Fruit fly (Drosophila melanogaster) whole organism, embryonic: Measurements from ENCODE around the gene PH4alphaPV.

ENCODE experiments used
- CG10959 ChIP-seq: fragments of 200-800 bp; sonication (Bioruptor generic); IDR thresholded peaks from 2 replicates; pipeline ENCODE4 v1.3.6; 2022; ENCODE audit warnings: missing biosample characterization, missing genetic modification characterization
- CG12219 ChIP-seq: fragments of 200-800 bp; sonication (Bioruptor generic); optimal IDR thresholded peaks from 3 replicates; lab custom pipeline; 2018; ENCODE audit warnings: missing biosample characterization, mild to moderate bottlenecking, missing genetic modification characterization
- CG12659 ChIP-seq: fragments of 200-800 bp; sonication (Bioruptor generic); optimal IDR thresholded peaks from 3 replicates; lab custom pipeline; 2017; ENCODE audit warnings: mild to moderate bottlenecking, missing biosample characterization, missing genetic modification reagents, missing genetic modification characterization
- CG15011 ChIP-seq: fragments of 200-800 bp; sonication (Bioruptor generic); optimal IDR thresholded peaks from 3 replicates; lab custom pipeline; 2018; ENCODE audit warnings: missing biosample characterization, mild to moderate bottlenecking, missing genetic modification characterization
- CG15073 ChIP-seq: fragments of 200-800 bp; sonication (Bioruptor generic); optimal IDR thresholded peaks from 2 replicates; lab custom pipeline; 2016; ENCODE audit warnings: missing biosample characterization, missing genetic modification characterization
- CG16815 ChIP-seq: fragments of 200-800 bp; sonication (Bioruptor generic); optimal IDR thresholded peaks from 3 replicates; lab custom pipeline; 2017; ENCODE audit warnings: missing biosample characterization, mild to moderate bottlenecking, missing genetic modification characterization
- CG17361 ChIP-seq: fragments of 200-800 bp; sonication (Bioruptor generic); IDR thresholded peaks from 3 replicates; pipeline ENCODE4 v1.3.6; 2022; ENCODE audit warnings: missing biosample characterization, missing genetic modification characterization
- CG17612 ChIP-seq: fragments of 200-800 bp; sonication (Bioruptor generic); IDR thresholded peaks from 2 replicates; pipeline ENCODE4 v1.3.6; 2022; ENCODE audit warnings: missing biosample characterization, missing genetic modification characterization
- CG2678 ChIP-seq: fragments of 200-800 bp; sonication (Bioruptor generic); optimal IDR thresholded peaks from 3 replicates; lab custom pipeline; 2019; ENCODE audit warnings: missing biosample characterization, mild to moderate bottlenecking, missing genetic modification characterization, moderate library complexity
- CG3838 ChIP-seq: fragments of 200-800 bp; sonication (Bioruptor generic); optimal IDR thresholded peaks from 3 replicates; lab custom pipeline; 2016; ENCODE audit warnings: missing biosample characterization, missing genetic modification characterization
- CG6689 ChIP-seq: fragments of 200-800 bp; sonication (Bioruptor generic); IDR thresholded peaks from 2 replicates; pipeline ENCODE4 v1.3.6; 2022; ENCODE audit warnings: missing biosample characterization, missing genetic modification characterization
- CG7928 ChIP-seq: fragments of 200-800 bp; sonication (Bioruptor generic); optimal IDR thresholded peaks from 2 replicates; lab custom pipeline; 2017; ENCODE audit warnings: missing biosample characterization, mild to moderate bottlenecking, missing genetic modification characterization
- Dfd ChIP-seq, 2 experiments: fragments of >200 bp; optimal IDR thresholded peaks; 2 replicates each; lab custom pipeline; 2017; ENCODE audit warnings: missing biosample characterization in 2 of 2, missing genetic modification characterization in 2 of 2
- Drgx ChIP-seq: fragments of 200-800 bp; sonication (Bioruptor generic); IDR thresholded peaks from 2 replicates; pipeline ENCODE4 v1.3.6; 2022; ENCODE audit warnings: missing biosample characterization, missing genetic modification characterization
- ERR ChIP-seq: fragments of 200-800 bp; sonication (Bioruptor generic); optimal IDR thresholded peaks from 2 replicates; lab custom pipeline; 2016; ENCODE audit warnings: missing biosample characterization, missing genetic modification characterization
- Elba2 ChIP-seq: fragments of 200-800 bp; sonication (Bioruptor generic); optimal IDR thresholded peaks from 3 replicates; lab custom pipeline; 2016; ENCODE audit warnings: missing biosample characterization, missing genetic modification characterization
- H2.0 ChIP-seq: fragments of 200-800 bp; sonication (Bioruptor generic); IDR thresholded peaks from 2 replicates; pipeline ENCODE4 v1.3.6; 2022; ENCODE audit warnings: missing biosample characterization, missing genetic modification characterization
- Hand ChIP-seq: fragments of 200-800 bp; sonication (Bioruptor generic); optimal IDR thresholded peaks from 2 replicates; lab custom pipeline; 2017; ENCODE audit warnings: mild to moderate bottlenecking, missing biosample characterization, missing genetic modification reagents, missing genetic modification characterization
- Hmx ChIP-seq: fragments of 200-800 bp; sonication (Bioruptor generic); optimal IDR thresholded peaks from 2 replicates; lab custom pipeline; 2016; ENCODE audit warnings: missing biosample characterization, missing genetic modification characterization
- Hr39 ChIP-seq: fragments of >200 bp; optimal IDR thresholded peaks from 2 replicates; lab custom pipeline; 2017
- MTF-1 ChIP-seq: fragments of 200-800 bp; sonication (Bioruptor generic); optimal IDR thresholded peaks from 2 replicates; lab custom pipeline; 2018; ENCODE audit warnings: missing biosample characterization, mild to moderate bottlenecking, missing genetic modification characterization, borderline replicate concordance
- Neu2 ChIP-seq: fragments of 200-800 bp; sonication (Bioruptor generic); optimal IDR thresholded peaks from 3 replicates; lab custom pipeline; 2016; ENCODE audit warnings: missing biosample characterization, missing genetic modification characterization, borderline replicate concordance
- Optix ChIP-seq: fragments of 200-800 bp; sonication (Bioruptor generic); IDR thresholded peaks from 3 replicates; pipeline ENCODE4 v1.3.6; 2022; ENCODE audit warnings: missing biosample characterization, missing genetic modification characterization
- PHDP ChIP-seq: fragments of 200-800 bp; sonication (Bioruptor generic); optimal IDR thresholded peaks from 3 replicates; lab custom pipeline; 2018; ENCODE audit warnings: missing biosample characterization, mild to moderate bottlenecking, missing genetic modification characterization, moderate library complexity
- Ptx1 ChIP-seq: fragments of 200-800 bp; sonication (Bioruptor generic); IDR thresholded peaks from 2 replicates; pipeline ENCODE4 v1.3.6; 2022; ENCODE audit warnings: missing biosample characterization, missing genetic modification characterization
- Stat92E ChIP-seq, 3 experiments: fragments of >200 bp in 2 of 3; fragments of 200-800 bp in 1 of 3; sonication (Bioruptor generic) in 1 of 3; optimal IDR thresholded peaks; 2 replicates each; lab custom pipeline; 2017 to 2019; ENCODE audit warnings: missing biosample characterization in 3 of 3, missing genetic modification characterization in 3 of 3, mild to moderate bottlenecking in 1 of 3, moderate library complexity in 1 of 3
- Taf1 ChIP-seq: fragments of 200-800 bp; sonication (Bioruptor generic); IDR thresholded peaks from 2 replicates; pipeline ENCODE4 v1.3.6; 2022; ENCODE audit warnings: missing biosample characterization, missing genetic modification characterization
- Tbp ChIP-seq: fragments of >200 bp; optimal IDR thresholded peaks from 2 replicates; lab custom pipeline; 2018; ENCODE audit warnings: missing biosample characterization, missing genetic modification characterization
- Vsx1 ChIP-seq: fragments of 200-800 bp; sonication (Bioruptor generic); optimal IDR thresholded peaks from 2 replicates; lab custom pipeline; 2017; ENCODE audit warnings: missing biosample characterization, mild to moderate bottlenecking, missing genetic modification characterization, missing genetic modification reagents
- Xrp1 ChIP-seq: fragments of 200-800 bp; sonication (Bioruptor generic); IDR thresholded peaks from 2 replicates; pipeline ENCODE4 v1.3.6; 2022; ENCODE audit warnings: missing biosample characterization, missing genetic modification characterization
- abd-A ChIP-seq: fragments of 200-800 bp; sonication (Bioruptor generic); optimal IDR thresholded peaks from 3 replicates; lab custom pipeline; 2019; ENCODE audit warnings: missing biosample characterization, mild to moderate bottlenecking, missing genetic modification characterization, moderate library complexity
- ap ChIP-seq: fragments of 200-800 bp; sonication (Bioruptor generic); IDR thresholded peaks from 2 replicates; pipeline ENCODE4 v1.3.6; 2022; ENCODE audit warnings: missing biosample characterization, missing genetic modification characterization
- az2 ChIP-seq: fragments of 200-800 bp; sonication (Bioruptor generic); optimal IDR thresholded peaks from 3 replicates; lab custom pipeline; 2016; ENCODE audit warnings: missing biosample characterization, missing genetic modification characterization
- hb ChIP-seq: fragments of 200-800 bp; sonication (Bioruptor generic); IDR thresholded peaks from 3 replicates; pipeline ENCODE4 v1.3.6; 2022; ENCODE audit warnings: missing biosample characterization, missing genetic modification characterization; ENCODE audit not compliant: partially characterized antibody
- hbn ChIP-seq: fragments of 200-800 bp; sonication (Bioruptor generic); IDR thresholded peaks from 2 replicates; pipeline ENCODE4 v1.3.6; 2022; ENCODE audit warnings: missing biosample characterization, missing genetic modification characterization; ENCODE audit not compliant: partially characterized antibody
- inv ChIP-seq: fragments of 200-800 bp; sonication (Bioruptor generic); IDR thresholded peaks from 2 replicates; pipeline ENCODE4 v1.3.6; 2022; ENCODE audit warnings: missing biosample characterization, missing genetic modification characterization; ENCODE audit not compliant: partially characterized antibody
- ken ChIP-seq: fragments of 200-800 bp; sonication (Bioruptor generic); IDR thresholded peaks from 3 replicates; pipeline ENCODE4 v1.3.6; 2022; ENCODE audit warnings: missing biosample characterization, missing genetic modification characterization
- lbe ChIP-seq: fragments of 200-800 bp; sonication (Bioruptor generic); optimal IDR thresholded peaks from 2 replicates; lab custom pipeline; 2016; ENCODE audit warnings: missing biosample characterization, mild to moderate bottlenecking, missing genetic modification characterization
- nom ChIP-seq: fragments of 200-800 bp; sonication (Bioruptor generic); optimal IDR thresholded peaks from 2 replicates; lab custom pipeline; 2017; ENCODE audit warnings: missing biosample characterization, missing genetic modification characterization, mild to moderate bottlenecking, moderate library complexity, missing genetic modification reagents
- prd ChIP-seq, 3 experiments: fragments of >200 bp in 2 of 3; fragments of 200-800 bp in 1 of 3; sonication (Bioruptor generic) in 1 of 3; optimal IDR thresholded peaks in 2 of 3; IDR thresholded peaks in 1 of 3; 2 replicates in 2 of 3; 3 replicates in 1 of 3; pipeline versions ENCODE4 v1.3.6 to Lab custom; 2017 to 2022; ENCODE audit warnings: missing biosample characterization in 1 of 3, missing genetic modification characterization in 1 of 3
- pros ChIP-seq: fragments of 200-800 bp; sonication (Bioruptor generic); optimal IDR thresholded peaks from 3 replicates; lab custom pipeline; 2019; ENCODE audit warnings: missing biosample characterization, mild to moderate bottlenecking, missing genetic modification characterization, moderate library complexity
- psq ChIP-seq: fragments of 200-800 bp; sonication (Bioruptor generic); optimal IDR thresholded peaks from 2 replicates; lab custom pipeline; 2017; ENCODE audit warnings: missing biosample characterization, missing genetic modification characterization
- scrt ChIP-seq: fragments of 200-800 bp; sonication (Bioruptor generic); optimal IDR thresholded peaks from 2 replicates; lab custom pipeline; 2018; ENCODE audit warnings: missing biosample characterization, mild to moderate bottlenecking, missing genetic modification characterization, moderate library complexity
- slp2 ChIP-seq: fragments of 200-800 bp; sonication (Bioruptor generic); optimal IDR thresholded peaks from 2 replicates; lab custom pipeline; 2016; ENCODE audit warnings: missing biosample characterization, missing genetic modification characterization
- tap ChIP-seq: fragments of 200-800 bp; optimal IDR thresholded peaks from 3 replicates; lab custom pipeline; 2019; ENCODE audit warnings: missing biosample characterization, mild to moderate bottlenecking, missing genetic modification characterization, moderate library complexity
- tin ChIP-seq: fragments of 200-800 bp; sonication (Bioruptor generic); optimal IDR thresholded peaks from 3 replicates; lab custom pipeline; 2016; ENCODE audit warnings: missing biosample characterization, missing genetic modification characterization
- trem ChIP-seq: fragments of 200-800 bp; optimal IDR thresholded peaks from 3 replicates; lab custom pipeline; 2019; ENCODE audit warnings: missing biosample characterization, mild to moderate bottlenecking, missing genetic modification characterization, moderate library complexity
- trh ChIP-seq: fragments of 200-800 bp; sonication (Bioruptor generic); optimal IDR thresholded peaks from 2 replicates; lab custom pipeline; 2016; ENCODE audit warnings: missing biosample characterization, missing genetic modification characterization
- ttk ChIP-seq: fragments of 200-800 bp; sonication (Bioruptor generic); IDR thresholded peaks from 2 replicates; pipeline ENCODE4 v2.1.2; 2022; ENCODE audit warnings: missing biosample characterization, missing genetic modification characterization
- twi ChIP-seq: fragments of 200-800 bp; optimal IDR thresholded peaks from 2 replicates; lab custom pipeline; 2019; ENCODE audit warnings: missing biosample characterization, mild to moderate bottlenecking, missing genetic modification characterization, moderate library complexity
- wdn ChIP-seq: fragments of 200-800 bp; sonication (Bioruptor generic); IDR thresholded peaks from 2 replicates; pipeline ENCODE4 v1.3.6; 2022; ENCODE audit warnings: missing biosample characterization, missing genetic modification characterization

Gene PH4alphaPV

dm6 chr3R:30689653-30690052 lies 41.3 kb upstream of the PH4alphaPV start:
- TF ChIP-seq Stat92E (GFP tag; optimal IDR thresholded peaks at IDR 0.05; lab: Kevin White, UChicago) (no peak), CG15011 (GFP tag; lab: Kevin White, UChicago) (no peak), Hmx (no peak), slp2 (GFP tag; lab: Kevin White, UChicago) (no peak), CG17361 (GFP tag; lab: Robert Waterston, UW) (0 out of 3 replicates have a peak, but pooled peaks have one; percentile 24), H2.0 (no peak), Xrp1 (peak; percentile 18; the same call in 1 of the 2 replicates), Tbp (no peak), Hr39 (lab: Kevin White, UChicago) (no peak), Hand (GFP tag; lab: Kevin White, UChicago) (no peak), Elba2 (GFP tag; lab: Kevin White, UChicago) (no peak), CG6689 (GFP tag; lab: Robert Waterston, UW) (0 out of 2 replicates have a peak, but pooled peaks have one; percentile 26), Ptx1 (no peak), Drgx (GFP tag; lab: Robert Waterston, UW) (peak; percentile 85), trem (tag; lab: Kevin White, UChicago) (no peak), trh (no peak), CG12219 (GFP tag; lab: Kevin White, UChicago) (no peak), CG17612 (GFP tag; lab: Robert Waterston, UW) (no peak), CG3838 (GFP tag; lab: Kevin White, UChicago) (no peak), CG2678 (no peak), ken (GFP tag; lab: Robert Waterston, UW) (no peak), psq (GFP tag; lab: Kevin White, UChicago) (no peak), Optix (no peak), hbn (no peak), Vsx1 (GFP tag; lab: Kevin White, UChicago) (no peak), az2 (GFP tag; lab: Kevin White, UChicago) (no peak), Neu2 (GFP tag; lab: Kevin White, UChicago) (no peak), ERR (GFP tag; lab: Kevin White, UChicago) (no peak), hb (no peak), ap (0 out of 2 replicates have a peak, but pooled peaks have one; percentile 6), wdn (GFP tag; lab: Robert Waterston, UW) (no peak), CG15073 (GFP tag; lab: Kevin White, UChicago) (no peak), inv (no peak), CG16815 (no peak), CG10959 (GFP tag; lab: Robert Waterston, UW) (no peak), prd (optimal IDR thresholded peaks at IDR 0.05; lab: Kevin White, UChicago) (no peak), prd (GFP tag; IDR thresholded peaks at IDR 0.05; lab: Robert Waterston, UW) (0 out of 3 replicates have a peak, but pooled peaks have one; percentile 15), abd-A (tag; lab: Kevin White, UChicago) (no peak), CG12659 (GFP tag; lab: Kevin White, UChicago) (no peak), twi (no peak), PHDP (tag; lab: Kevin White, UChicago) (no peak), Taf1 (no peak), lbe (GFP tag; lab: Kevin White, UChicago) (peak; percentile 85), Dfd (GFP tag; optimal IDR thresholded peaks at IDR 0.05; lab: Kevin White, UChicago) (no peak), scrt (GFP tag; lab: Kevin White, UChicago) (no peak), ttk (GFP tag; lab: Robert Waterston, UW) (0 out of 2 replicates have a peak, but pooled peaks have one; percentile 11), tin (no peak), tap (no peak), pros (GFP tag; lab: Kevin White, UChicago) (no peak), CG7928 (GFP tag; lab: Kevin White, UChicago) (no peak), MTF-1 (no peak), nom (GFP tag; lab: Kevin White, UChicago) (no peak)
